Worm (Caenorhabditis elegans) whole organism, mixed stage, embryonic: ENCODE measurements around the gene pho-9.
A peak's percentile ranks its signal among the peaks of the same experiment; 100 is the strongest.

Source experiments
- ces-1 ChIP-seq: fragments of 150-350 bp; optimal IDR thresholded peaks from 2 replicates; lab custom pipeline; 2014; ENCODE audit warnings: missing biosample characterization, missing genetic modification reagents, missing genetic modification characterization
- elt-1 ChIP-seq: sonication (generic microtip); optimal IDR thresholded peaks from 2 replicates; lab custom pipeline; 2017; ENCODE audit warnings: missing genetic modification characterization, mild to moderate bottlenecking, missing compliant biosample characterization, antibody characterized with exemption, moderate library complexity, borderline replicate concordance; ENCODE audit not compliant: insufficient read depth
- lsy-2 ChIP-seq: fragments of 150-350 bp; optimal IDR thresholded peaks from 2 replicates; lab custom pipeline; 2014; ENCODE audit warnings: missing biosample characterization, missing genetic modification characterization
- nhr-12 ChIP-seq: fragments of 150-350 bp; optimal IDR thresholded peaks from 2 replicates; lab custom pipeline; 2014; ENCODE audit warnings: missing biosample characterization, missing genetic modification characterization
- nhr-76 ChIP-seq: sonication (generic microtip); optimal IDR thresholded peaks from 2 replicates; lab custom pipeline; 2017; ENCODE audit warnings: missing biosample characterization, missing genetic modification characterization
- pha-4 ChIP-seq: fragments of 150-350 bp; optimal IDR thresholded peaks from 2 replicates; lab custom pipeline; 2018; ENCODE audit warnings: missing biosample characterization, missing genetic modification reagents, missing genetic modification characterization
- sem-2 ChIP-seq: fragments of 200-800 bp; sonication (Bioruptor generic); optimal IDR thresholded peaks from 2 replicates; lab custom pipeline; 2018; ENCODE audit warnings: mild to moderate bottlenecking, missing genetic modification characterization, missing compliant biosample characterization
- snpc-4 ChIP-seq: fragments of 150-350 bp; optimal IDR thresholded peaks from 2 replicates; lab custom pipeline; 2014; ENCODE audit warnings: missing biosample characterization, missing genetic modification characterization
- sptf-1 ChIP-seq: sonication (generic microtip); optimal IDR thresholded peaks from 2 replicates; lab custom pipeline; 2017; ENCODE audit warnings: mild to moderate bottlenecking, missing genetic modification characterization, moderate library complexity, missing compliant biosample characterization
- unc-62 ChIP-seq: fragments of 150-350 bp; optimal IDR thresholded peaks from 2 replicates; lab custom pipeline; 2014; ENCODE audit warnings: missing biosample characterization, missing genetic modification reagents, missing genetic modification characterization
- zip-8 ChIP-seq: fragments of 150-350 bp; optimal IDR thresholded peaks from 2 replicates; lab custom pipeline; 2014; ENCODE audit warnings: missing biosample characterization, missing genetic modification characterization
- ztf-11 ChIP-seq: fragments of 150-350 bp; optimal IDR thresholded peaks from 2 replicates; lab custom pipeline; 2014; ENCODE audit warnings: missing biosample characterization, missing genetic modification characterization

DNA sequence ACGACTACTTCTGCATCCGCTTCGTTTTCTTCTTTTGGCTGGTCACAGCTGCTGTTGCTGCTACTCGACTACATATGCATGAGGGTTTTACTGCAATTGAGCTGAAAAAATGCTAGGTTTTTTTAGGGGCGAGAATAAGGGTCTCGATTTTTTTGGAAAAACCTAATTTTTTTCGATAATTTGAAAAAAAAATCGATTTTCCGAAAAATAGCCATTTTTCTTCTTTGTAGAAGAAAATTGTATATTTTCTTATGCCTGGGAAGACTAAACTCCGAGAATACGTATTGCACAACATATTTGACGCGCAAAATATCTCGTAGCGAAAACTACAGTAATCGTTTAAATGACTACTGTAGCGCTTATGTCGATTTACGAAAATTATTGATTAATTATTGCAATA, 44.1 kb downstream of the pho-9 start, which contains the start of gene tmem-132:
- no peak for TF ChIP-seq pha-4 (tag; lab: Kevin White, UChicago)
- no peak for TF ChIP-seq snpc-4 (tag; lab: Kevin White, UChicago)
- no peak for TF ChIP-seq elt-1 (tag; lab: Kevin White, UChicago)
- TF ChIP-seq lsy-2 (tag; lab: Kevin White, UChicago), result no peak
- TF ChIP-seq nhr-76, result no peak
- no peak for TF ChIP-seq zip-8 (tag; lab: Kevin White, UChicago)
- TF ChIP-seq unc-62 (GFP tag; lab: Kevin White, UChicago), result no peak
- TF ChIP-seq ztf-11, result no peak
- TF ChIP-seq sem-2 (GFP tag; lab: Kevin White, UChicago), result no peak
- TF ChIP-seq ces-1 (GFP tag; lab: Kevin White, UChicago), result peak; percentile 2
- no peak for TF ChIP-seq sptf-1 (tag; lab: Kevin White, UChicago)
- no peak for TF ChIP-seq nhr-12 (tag; lab: Kevin White, UChicago)
